Worm (Caenorhabditis elegans): ENCODE measurements around the gene F40G9.9.

- no peak for TF ChIP-seq tra-4 (tag; optimal IDR thresholded peaks at IDR 0.05)
- TF ChIP-seq hmg-4 (GFP tag; optimal IDR thresholded peaks at IDR 0.05) = no peak
- TF ChIP-seq ama-1 (optimal IDR thresholded peaks at IDR 0.05) = no peak
- no peak for TF ChIP-seq ets-7 (tag; optimal IDR thresholded peaks at IDR 0.05)
- no peak for TF ChIP-seq hnd-1 (tag; optimal IDR thresholded peaks at IDR 0.05)
- TF ChIP-seq scrt-1 (GFP tag; IDR thresholded peaks at IDR 0.05) = no peak
- TF ChIP-seq flt-1 (GFP tag; IDR thresholded peaks at IDR 0.05) = no peak
Measured at ce11 chrIII:156645-157044, 14.9 kb downstream of the F40G9.9 start, which contains the start of the genes zig-13 and ver-1.

Measured in whole organism, early embryonic.